Worm (Caenorhabditis elegans) whole organism, mixed stage, embryonic: ENCODE results near the gene T03D8.6.

Experiments
- M03D4.4 ChIP-seq: sonication (generic microtip); optimal IDR thresholded peaks from 2 replicates; lab custom pipeline; 2017; ENCODE audit warnings: mild to moderate bottlenecking, missing genetic modification characterization, missing compliant biosample characterization
- elt-1 ChIP-seq: sonication (generic microtip); optimal IDR thresholded peaks from 2 replicates; lab custom pipeline; 2017; ENCODE audit warnings: missing genetic modification characterization, mild to moderate bottlenecking, missing compliant biosample characterization, antibody characterized with exemption, moderate library complexity, borderline replicate concordance; ENCODE audit not compliant: insufficient read depth
- lin-13 ChIP-seq: fragments of 150-350 bp; optimal IDR thresholded peaks from 2 replicates; lab custom pipeline; 2014; ENCODE audit warnings: missing biosample characterization, missing genetic modification characterization
- mep-1 ChIP-seq: fragments of 150-350 bp; optimal IDR thresholded peaks from 2 replicates; lab custom pipeline; 2017; ENCODE audit warnings: missing biosample characterization, missing genetic modification reagents, missing genetic modification characterization, inconsistent platforms
- nhr-2 ChIP-seq: fragments of 150-350 bp; optimal IDR thresholded peaks from 2 replicates; lab custom pipeline; 2014; ENCODE audit warnings: missing biosample characterization, missing genetic modification characterization
- nhr-237 ChIP-seq: fragments of 150-350 bp; optimal IDR thresholded peaks from 2 replicates; lab custom pipeline; 2014; ENCODE audit warnings: missing biosample characterization, missing genetic modification characterization
- nhr-28 ChIP-seq: fragments of 150-350 bp; optimal IDR thresholded peaks from 2 replicates; lab custom pipeline; 2014; ENCODE audit warnings: missing biosample characterization, missing genetic modification characterization
- pha-4 ChIP-seq: fragments of 150-350 bp; optimal IDR thresholded peaks from 2 replicates; lab custom pipeline; 2018; ENCODE audit warnings: missing biosample characterization, missing genetic modification reagents, missing genetic modification characterization
- snpc-4 ChIP-seq: fragments of 150-350 bp; optimal IDR thresholded peaks from 2 replicates; lab custom pipeline; 2014; ENCODE audit warnings: missing biosample characterization, missing genetic modification characterization
- unc-39 ChIP-seq: fragments of 150-350 bp; optimal IDR thresholded peaks from 2 replicates; lab custom pipeline; 2014; ENCODE audit warnings: missing biosample characterization, missing genetic modification characterization
- unc-62 ChIP-seq: fragments of 150-350 bp; optimal IDR thresholded peaks from 2 replicates; lab custom pipeline; 2014; ENCODE audit warnings: missing biosample characterization, missing genetic modification reagents, missing genetic modification characterization
- ztf-11 ChIP-seq: fragments of 150-350 bp; optimal IDR thresholded peaks from 2 replicates; lab custom pipeline; 2014; ENCODE audit warnings: missing biosample characterization, missing genetic modification characterization

DNA sequence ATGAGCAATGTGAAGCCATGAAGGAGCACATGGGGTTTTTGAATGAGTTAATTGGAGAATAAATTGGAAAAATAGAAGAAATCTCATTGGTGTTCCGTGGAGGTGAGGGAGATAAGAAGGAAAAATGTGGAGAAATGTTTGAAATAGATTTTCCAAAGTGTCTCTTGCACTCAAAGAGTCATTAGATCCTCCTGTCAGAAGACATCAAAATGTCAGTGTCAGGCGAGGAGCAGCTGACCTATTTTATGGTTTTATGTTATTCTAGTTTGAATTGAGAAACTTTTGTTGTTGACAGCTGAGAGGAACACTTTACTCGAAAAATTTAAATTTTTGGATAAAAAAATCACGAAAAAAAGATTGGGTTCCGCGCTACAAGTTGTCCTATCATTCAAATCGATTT, 30.4 kb upstream of the T03D8.6 start, which contains the start of gene clec-264:
- TF ChIP-seq unc-39 (tag; lab: Kevin White, UChicago) (no peak), snpc-4 (tag; lab: Kevin White, UChicago) (no peak), unc-62 (GFP tag; lab: Kevin White, UChicago) (peak; percentile 72), ztf-11 (tag; lab: Kevin White, UChicago) (no peak), nhr-28 (tag; lab: Kevin White, UChicago) (no peak), pha-4 (tag; lab: Kevin White, UChicago) (no peak), lin-13 (no peak), nhr-2 (tag; lab: Kevin White, UChicago) (no peak), M03D4.4 (no peak), nhr-237 (tag; lab: Kevin White, UChicago) (no peak), mep-1 (tag; lab: Kevin White, UChicago) (no peak), elt-1 (tag; lab: Kevin White, UChicago) (no peak)
